Worm (Caenorhabditis elegans) whole organism, L4/young adult: Measurements from ENCODE around the gene C03H5.5.

Experiments used
- W03F9.2 ChIP-seq: fragments of 150-350 bp; optimal IDR thresholded peaks from 2 replicates; lab custom pipeline; 2014; ENCODE audit warnings: missing biosample characterization, missing genetic modification characterization
- dao-5 ChIP-seq: sonication (generic microtip); optimal IDR thresholded peaks from 2 replicates; lab custom pipeline; 2016; ENCODE audit warnings: missing genotype, missing genetic modification characterization, moderate library complexity, missing compliant biosample characterization
- him-1 ChIP-seq: sonication (generic microtip); optimal IDR thresholded peaks from 2 replicates; lab custom pipeline; 2016; ENCODE audit warnings: missing genotype, missing genetic modification reagents, missing genetic modification characterization, missing compliant biosample characterization

DNA sequence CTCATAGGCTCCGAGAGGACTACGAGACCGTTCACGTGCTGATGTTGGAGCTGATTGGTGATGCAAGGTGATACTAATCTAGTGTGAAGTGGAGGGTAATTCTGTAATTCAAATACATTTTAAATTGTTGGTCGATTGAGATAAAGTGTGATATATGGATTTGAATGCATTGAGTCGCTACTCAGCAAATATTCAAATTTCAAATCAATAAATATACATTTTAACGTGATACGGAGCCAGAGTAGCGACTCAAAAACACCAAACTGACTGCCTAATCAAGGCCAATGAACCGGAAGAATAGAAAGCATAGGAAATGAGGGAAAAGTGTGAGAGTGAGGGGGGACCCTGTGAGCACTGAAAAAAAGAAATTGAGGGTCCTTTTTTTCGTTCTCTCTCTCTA is 14.2 kb upstream of the C03H5.5 start, which contains the start of gene C03H5.6:
- no peak for TF ChIP-seq dao-5 (tag; lab: Kevin White, UChicago)
- TF ChIP-seq him-1, result no peak
- no peak for TF ChIP-seq W03F9.2 (tag; lab: Kevin White, UChicago)
